Fruit fly (Drosophila melanogaster) whole organism, pupa: Measurements from ENCODE around the gene CG34297.

ENCODE experiments used
- CG12605 ChIP-seq: fragments of 200-800 bp; sonication (Bioruptor generic); IDR thresholded peaks from 2 replicates; pipeline ENCODE4 v1.3.6; 2022; ENCODE audit warnings: missing biosample characterization, missing genetic modification characterization
- CG14655 ChIP-seq: fragments of 200-800 bp; sonication (Bioruptor generic); optimal IDR thresholded peaks from 3 replicates; lab custom pipeline; 2017; ENCODE audit warnings: mild to moderate bottlenecking, missing biosample characterization, missing genetic modification reagents, missing genetic modification characterization
- CG15710 ChIP-seq: fragments of 200-800 bp; sonication (Bioruptor generic); optimal IDR thresholded peaks from 2 replicates; lab custom pipeline; 2018; ENCODE audit warnings: missing biosample characterization, mild to moderate bottlenecking, missing genetic modification characterization, moderate library complexity
- CG32121 ChIP-seq: fragments of 200-800 bp; sonication (Bioruptor generic); IDR thresholded peaks from 2 replicates; pipeline ENCODE4 v1.3.6; 2022; ENCODE audit warnings: missing biosample characterization, missing genetic modification characterization
- CG34367 ChIP-seq: fragments of 200-800 bp; sonication (Bioruptor generic); optimal IDR thresholded peaks from 2 replicates; lab custom pipeline; 2018; ENCODE audit warnings: missing biosample characterization, mild to moderate bottlenecking, missing genetic modification characterization
- Pif1A ChIP-seq: fragments of 200-800 bp; sonication (Bioruptor generic); optimal IDR thresholded peaks from 3 replicates; lab custom pipeline; 2016; ENCODE audit warnings: missing biosample characterization, missing genetic modification characterization
- fd96Ca ChIP-seq: fragments of 200-800 bp; sonication (Bioruptor generic); IDR thresholded peaks from 3 replicates; pipeline ENCODE4 v1.3.6; 2022; ENCODE audit warnings: missing biosample characterization, missing genetic modification characterization
- gl ChIP-seq: fragments of 200-800 bp; sonication (Bioruptor generic); optimal IDR thresholded peaks from 2 replicates; lab custom pipeline; 2018; ENCODE audit warnings: missing biosample characterization, mild to moderate bottlenecking, missing genetic modification characterization

dm6 chr3R:6766928-6767327 lies 19.1 kb upstream of the CG34297 start:
- TF ChIP-seq Pif1A, result no peak
- no peak for TF ChIP-seq fd96Ca
- TF ChIP-seq gl (tag; lab: Kevin White, UChicago), result no peak
- no peak for TF ChIP-seq CG15710 (tag; lab: Kevin White, UChicago)
- no peak for TF ChIP-seq CG14655 (GFP tag; lab: Kevin White, UChicago)
- TF ChIP-seq CG34367 (tag; lab: Kevin White, UChicago), result no peak
- TF ChIP-seq CG32121 (GFP tag; lab: Robert Waterston, UW), result no peak
- TF ChIP-seq CG12605, result no peak
